Fruit fly (Drosophila melanogaster): Measurements from ENCODE around the gene CG5024.

- TF ChIP-seq CG8159 (tag; optimal IDR thresholded peaks at IDR 0.05) (no peak), rn (GFP tag; IDR thresholded peaks at IDR 0.05) (no peak), D1 (tag; optimal IDR thresholded peaks at IDR 0.05) (no peak), CG32121 (GFP tag; IDR thresholded peaks at IDR 0.05) (no peak), CG34367 (tag; optimal IDR thresholded peaks at IDR 0.05) (no peak), CG12605 (GFP tag; IDR thresholded peaks at IDR 0.05) (no peak), CG9948 (tag; optimal IDR thresholded peaks at IDR 0.05) (no peak), gl (tag; optimal IDR thresholded peaks at IDR 0.05) (no peak), CG14655 (GFP tag; optimal IDR thresholded peaks at IDR 0.05) (no peak), fd96Ca (GFP tag; IDR thresholded peaks at IDR 0.05) (no peak), Ets98B (GFP tag; IDR thresholded peaks at IDR 0.05) (no peak), Snoo (tag; optimal IDR thresholded peaks at IDR 0.05) (no peak), EcR (GFP tag; optimal IDR thresholded peaks at IDR 0.05) (no peak), CG4496 (GFP tag; IDR thresholded peaks at IDR 0.05) (no peak)
Observed at dm6 chr3R:25790371-25790770, 20.5 kb upstream of the CG5024 start, which contains the start of gene CG31093.
